Worm (Caenorhabditis elegans): ENCODE data around the gene F40E10.5.

DNA sequence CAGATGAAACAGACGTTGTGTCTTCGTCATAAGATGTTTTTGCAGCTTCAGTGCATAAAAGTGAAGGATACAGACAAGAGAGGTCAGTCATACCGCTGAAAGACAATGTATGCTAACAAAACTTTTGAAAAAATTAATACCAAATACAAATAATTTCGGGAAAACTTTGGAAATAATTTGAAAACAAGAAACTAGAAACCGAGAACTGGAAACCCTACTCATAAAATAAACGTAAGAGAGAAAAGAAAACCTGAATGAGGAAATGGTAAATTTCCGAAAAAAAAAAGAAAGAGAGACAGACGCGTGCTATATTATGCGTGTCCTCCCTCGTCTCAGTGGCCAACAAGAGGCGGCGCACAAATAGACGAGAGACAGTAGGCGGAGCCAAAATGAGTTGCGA is 8.7 kb upstream of the F40E10.5 start, which contains the start of gene sox-3:
- TF ChIP-seq klf-2 (GFP tag; conservative IDR thresholded peaks at IDR 0.05): no peak
- no peak for TF ChIP-seq ztf-23 (GFP tag; IDR thresholded peaks at IDR 0.05)
- TF ChIP-seq tab-1 (GFP tag; IDR thresholded peaks at IDR 0.05): no peak

Data from whole organism, midembryonic.